Fruit fly (Drosophila melanogaster) S2 (cell line): Measurements from ENCODE around the gene rtp.

Experiments
- CG8478 ChIP-seq: fragments of >200 bp; optimal IDR thresholded peaks from 2 replicates; lab custom pipeline; 2018
- CTCF ChIP-seq, 2 experiments: fragments of >200 bp; optimal IDR thresholded peaks; 2 replicates each; lab custom pipeline; 2018

DNA sequence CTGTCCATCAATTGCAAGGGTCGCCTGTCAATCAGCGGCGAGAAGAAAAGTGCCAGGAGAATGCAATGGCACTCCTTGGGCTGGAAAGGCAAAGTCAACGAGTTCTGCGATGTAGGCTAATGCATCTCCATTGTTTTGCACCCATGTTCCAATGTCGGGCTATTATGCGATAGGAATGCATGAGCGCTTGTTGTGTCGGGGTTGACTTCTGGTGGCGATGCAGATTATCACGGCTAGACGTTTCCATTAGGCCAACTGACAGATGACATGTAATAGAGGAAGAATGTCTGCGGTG, 24.4 kb downstream of the rtp start:
- TF ChIP-seq CG8478 (lab: Kevin White, UChicago) = no peak
- no peak for TF ChIP-seq CTCF (optimal IDR thresholded peaks at IDR 0.05; lab: Kevin White, UChicago)
